Fruit fly (Drosophila melanogaster): ENCODE results near the gene knk.

Gene knk

dm6 chr3R:10133419-10134340, 8.2 kb upstream of the knk start (continued):
- TF ChIP-seq CG16779 (GFP tag; IDR thresholded peaks at IDR 0.05): no peak
- no peak for TF ChIP-seq zfh1 (GFP tag; IDR thresholded peaks at IDR 0.05)
- no peak for TF ChIP-seq Lpt (GFP tag; optimal IDR thresholded peaks at IDR 0.05)
- no peak for TF ChIP-seq grn (GFP tag; optimal IDR thresholded peaks at IDR 0.05)
- no peak for TF ChIP-seq E2f2 (GFP tag; IDR thresholded peaks at IDR 0.05)
- TF ChIP-seq CG11247 (GFP tag; IDR thresholded peaks at IDR 0.05): no peak
- TF ChIP-seq Hand (GFP tag; optimal IDR thresholded peaks at IDR 0.05): no peak
- TF ChIP-seq aop (GFP tag; IDR thresholded peaks at IDR 0.05): no peak
- peak; percentile 73 for TF ChIP-seq cg (GFP tag; optimal IDR thresholded peaks at IDR 0.05)
- TF ChIP-seq CG2120 (GFP tag; optimal IDR thresholded peaks at IDR 0.05): no peak
- TF ChIP-seq CG14710 (tag; optimal IDR thresholded peaks at IDR 0.05): no peak
- TF ChIP-seq mam (GFP tag; optimal IDR thresholded peaks at IDR 0.05): no peak
- no peak for TF ChIP-seq CG6813 (GFP tag; optimal IDR thresholded peaks at IDR 0.05)
- no peak for TF ChIP-seq CG15011 (GFP tag; optimal IDR thresholded peaks at IDR 0.05)
- TF ChIP-seq Pdp1 (GFP tag; optimal IDR thresholded peaks at IDR 0.05): peak in 1 of 2 experiments; percentile 25
- no peak for TF ChIP-seq en (GFP tag; optimal IDR thresholded peaks at IDR 0.05)
- no peak for TF ChIP-seq Usf (GFP tag; optimal IDR thresholded peaks at IDR 0.05)
- TF ChIP-seq HLH54F (GFP tag; optimal IDR thresholded peaks at IDR 0.05): no peak
- TF ChIP-seq fd3F (GFP tag; optimal IDR thresholded peaks at IDR 0.05): no peak
- TF ChIP-seq emc (GFP tag; optimal IDR thresholded peaks at IDR 0.05): no peak
- peak; percentile 47 for TF ChIP-seq sd (tag; optimal IDR thresholded peaks at IDR 0.05)
- TF ChIP-seq Dref (GFP tag; IDR thresholded peaks at IDR 0.05): no peak
- peak; percentile 86 for TF ChIP-seq kah (GFP tag; optimal IDR thresholded peaks at IDR 0.05)
- no peak for TF ChIP-seq Dip2 (GFP tag; IDR thresholded peaks at IDR 0.05)
- no peak for TF ChIP-seq unc-4 (GFP tag; IDR thresholded peaks at IDR 0.05; ENCODE audit: partially characterized antibody)
- TF ChIP-seq CG17361 (GFP tag; IDR thresholded peaks at IDR 0.05): no peak
- TF ChIP-seq CG3995 (GFP tag; optimal IDR thresholded peaks at IDR 0.05): no peak
- peak; percentile 59 for TF ChIP-seq bigmax (GFP tag; optimal IDR thresholded peaks at IDR 0.05)
- no peak for TF ChIP-seq CG15479 (GFP tag; optimal IDR thresholded peaks at IDR 0.05)
- TF ChIP-seq CG4360 (GFP tag; IDR thresholded peaks at IDR 0.05): no peak
- TF ChIP-seq CG1647 (GFP tag; optimal IDR thresholded peaks at IDR 0.05): no peak
- TF ChIP-seq slbo (GFP tag; IDR thresholded peaks at IDR 0.05): no peak
- peak; percentile 79 for TF ChIP-seq CG17385 (GFP tag; optimal IDR thresholded peaks at IDR 0.05)
- no peak for TF ChIP-seq CG17829 (tag; optimal IDR thresholded peaks at IDR 0.05)
- no peak for TF ChIP-seq croc (GFP tag; conservative IDR thresholded peaks at IDR 0.05)
- TF ChIP-seq CG3065 (GFP tag; optimal IDR thresholded peaks at IDR 0.05): no peak
- peak in 1 of 2 experiments; percentile 30 for TF ChIP-seq eve (GFP tag; optimal IDR thresholded peaks at IDR 0.05)
- no peak for TF ChIP-seq Ets97D (GFP tag; optimal IDR thresholded peaks at IDR 0.05)
- no peak for TF ChIP-seq CG4404 (GFP tag; IDR thresholded peaks at IDR 0.05)
- peak; percentile 35 to 53 for TF ChIP-seq Trl (optimal IDR thresholded peaks at IDR 0.05)
- TF ChIP-seq Trl (GFP tag; optimal IDR thresholded peaks at IDR 0.05): no peak
- TF ChIP-seq chinmo (GFP tag; IDR thresholded peaks at IDR 0.05; ENCODE audit: partially characterized antibody): peak; percentile 79; the same call in 1 of the 4 replicates
- no peak for TF ChIP-seq CG12299 (tag; optimal IDR thresholded peaks at IDR 0.05)
- no peak for TF ChIP-seq Spps (tag; optimal IDR thresholded peaks at IDR 0.05)
- no peak for TF ChIP-seq tll (GFP tag; optimal IDR thresholded peaks at IDR 0.05)
- no peak for TF ChIP-seq gcm2 (GFP tag; optimal IDR thresholded peaks at IDR 0.05)
- TF ChIP-seq psq (GFP tag; optimal IDR thresholded peaks at IDR 0.05): peak; percentile 72
- 0 out of 2 replicates have a peak, but pooled peaks have one; percentile 1 for TF ChIP-seq CG10321 (GFP tag; IDR thresholded peaks at IDR 0.05)
- TF ChIP-seq Abd-B (GFP tag; optimal IDR thresholded peaks at IDR 0.05): no peak
- TF ChIP-seq CG13296 (GFP tag; optimal IDR thresholded peaks at IDR 0.05): no peak

Data from whole organism, embryonic.